Fruit fly (Drosophila melanogaster) whole organism, larva: ENCODE results near the gene loco.

Experiments
- noc ChIP-seq: fragments of 200-800 bp; sonication (Bioruptor generic); optimal IDR thresholded peaks from 3 replicates; lab custom pipeline; 2019; ENCODE audit warnings: missing biosample characterization, mild to moderate bottlenecking, missing genetic modification characterization, moderate library complexity

The loco gene

DNA sequence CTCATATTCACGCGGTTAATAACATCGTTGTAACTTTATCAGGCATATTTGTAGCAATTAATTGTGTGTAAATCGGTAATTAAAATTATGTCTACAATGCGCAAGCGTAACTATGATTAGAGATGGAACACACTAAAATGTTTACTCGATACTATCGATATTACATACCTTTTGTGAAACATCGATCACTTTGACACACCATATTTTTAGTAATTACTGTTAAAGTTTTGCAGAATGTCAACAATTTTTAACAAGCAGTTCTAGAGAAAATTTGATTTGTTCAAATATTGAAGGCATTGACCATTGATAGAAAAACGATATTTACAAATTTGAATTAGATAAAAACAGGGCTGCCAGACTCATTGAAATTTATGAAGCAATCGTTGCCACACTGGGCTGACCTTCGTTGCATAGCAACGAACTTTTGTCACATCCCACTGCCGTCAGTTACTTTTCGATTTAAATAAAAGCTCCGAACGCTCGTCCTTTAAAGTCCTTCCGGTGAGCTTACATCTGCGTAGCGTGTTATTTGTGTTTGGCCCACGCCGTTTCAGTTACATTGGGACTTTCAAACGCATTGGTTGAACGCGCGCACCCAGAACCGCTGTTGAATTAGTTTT, at the start of gene loco, which contains the start of gene wake:
TSS of gene loco (minus strand) at position 149 of the 620 bp plus-strand sequence.
TSS of gene wake (plus strand) at position 570 of the 620 bp plus-strand sequence.
- TF ChIP-seq noc (tag; lab: Kevin White, UChicago): no peak

DNA sequence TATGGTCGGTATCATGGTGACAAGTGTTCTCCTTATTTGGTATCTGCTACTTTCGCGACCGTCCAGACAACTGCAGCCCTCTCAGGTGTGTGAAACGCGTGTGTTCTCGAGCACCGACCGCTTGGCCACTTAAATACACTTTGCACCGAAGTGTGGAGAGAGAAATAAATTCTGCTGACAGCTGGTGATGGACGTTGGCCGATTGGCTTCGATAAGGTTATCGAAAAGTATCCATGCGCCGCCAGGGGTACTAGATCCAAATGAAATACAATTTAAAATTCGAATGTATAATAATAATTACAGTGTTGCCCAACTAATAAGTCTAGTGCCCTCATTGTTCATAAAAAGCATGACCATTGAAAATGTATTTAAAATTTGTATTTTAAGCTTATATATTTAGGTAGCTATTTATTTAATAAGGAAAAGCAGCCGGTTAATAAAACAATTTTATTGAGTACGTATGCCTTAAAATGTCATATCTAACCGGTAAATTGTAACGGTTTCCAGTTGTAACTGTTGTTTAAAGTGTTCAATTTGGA, 47.2 kb upstream of the loco start, which contains the start of the genes Gclm and CG17625:
TSS of gene Gclm (minus strand) at position 175 of the 539 bp plus-strand sequence.
TSS of gene CG17625 (plus strand) at position 514 of the 539 bp plus-strand sequence.
- peak; percentile 67 for TF ChIP-seq noc (tag; lab: Kevin White, UChicago)

DNA sequence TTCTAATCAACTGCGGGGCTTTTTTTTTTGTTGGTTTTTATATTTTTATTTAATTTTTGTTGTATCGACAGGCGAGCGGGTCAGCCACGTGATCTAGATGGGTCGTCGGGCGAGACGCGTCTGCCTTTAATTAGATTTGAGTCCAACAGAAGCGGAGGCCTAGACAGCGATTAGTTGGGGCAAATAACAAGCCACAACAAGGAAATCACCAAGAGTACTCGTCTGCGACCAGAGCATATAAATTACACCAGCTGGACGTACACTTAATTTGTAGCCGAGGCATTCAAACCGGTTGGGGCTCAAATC, 45.7 kb upstream of the loco start:
- TF ChIP-seq noc (tag; lab: Kevin White, UChicago): no peak

DNA sequence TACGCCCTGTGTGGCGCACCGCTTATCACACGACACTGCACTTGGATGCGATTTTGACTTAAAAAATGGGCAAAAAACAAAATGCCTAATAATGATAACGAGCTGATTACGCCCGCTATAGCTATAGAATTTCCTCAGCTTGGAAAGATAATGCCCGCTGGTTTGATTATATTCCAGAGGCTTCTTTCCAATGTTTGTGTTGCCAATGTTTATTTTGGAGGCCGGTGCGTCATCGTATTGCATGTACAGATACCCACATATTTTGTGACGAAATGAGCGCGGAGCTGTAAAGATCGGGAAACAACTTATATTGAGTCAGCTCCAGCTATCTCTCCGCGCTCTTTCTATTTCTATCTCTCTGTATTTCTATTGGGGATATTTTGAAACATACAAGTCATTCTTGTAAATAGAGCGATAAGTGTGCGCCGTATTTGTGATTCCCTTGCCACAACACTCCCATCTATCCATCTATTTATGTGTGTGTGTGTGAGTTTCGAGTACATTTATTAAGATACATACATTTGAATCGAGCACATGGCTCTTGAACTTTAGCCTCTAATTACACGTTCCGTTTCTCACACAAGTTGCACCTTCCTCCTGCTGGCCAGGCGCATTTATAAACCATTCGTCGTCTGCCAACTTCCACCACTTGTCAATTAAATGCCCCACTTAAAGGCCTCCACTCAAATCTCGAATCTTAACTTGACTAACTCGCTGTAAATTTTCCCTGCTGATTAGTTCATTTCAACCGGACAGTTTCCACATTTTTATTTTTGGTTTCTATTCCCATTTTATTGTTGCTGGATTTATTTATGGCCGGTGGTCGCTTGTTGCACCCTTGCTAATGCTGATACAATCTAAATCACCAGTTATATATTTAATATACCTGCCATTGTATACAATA, 45.1 kb upstream of the loco start:
- TF ChIP-seq noc (tag; lab: Kevin White, UChicago): peak; percentile 94

DNA sequence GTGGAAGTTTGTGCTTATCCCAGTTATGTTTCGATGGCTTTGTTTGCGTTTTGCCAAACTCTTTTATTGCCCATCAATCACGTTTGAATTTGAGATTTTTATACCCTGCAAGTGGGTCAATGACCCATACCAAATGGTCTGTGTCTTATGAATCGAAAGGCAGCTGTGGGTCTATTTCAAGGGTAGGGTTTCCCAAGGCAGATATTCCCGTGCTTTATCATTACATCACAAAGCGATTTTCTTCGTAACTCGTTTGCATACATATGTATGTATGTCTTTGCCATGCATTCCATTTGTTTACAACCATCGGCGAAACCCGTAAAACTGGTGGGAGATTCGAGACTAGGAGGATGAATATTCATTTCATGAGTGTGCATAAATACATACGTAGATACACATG, 36.3 kb upstream of the loco start:
- TF ChIP-seq noc (tag; lab: Kevin White, UChicago): no peak

DNA sequence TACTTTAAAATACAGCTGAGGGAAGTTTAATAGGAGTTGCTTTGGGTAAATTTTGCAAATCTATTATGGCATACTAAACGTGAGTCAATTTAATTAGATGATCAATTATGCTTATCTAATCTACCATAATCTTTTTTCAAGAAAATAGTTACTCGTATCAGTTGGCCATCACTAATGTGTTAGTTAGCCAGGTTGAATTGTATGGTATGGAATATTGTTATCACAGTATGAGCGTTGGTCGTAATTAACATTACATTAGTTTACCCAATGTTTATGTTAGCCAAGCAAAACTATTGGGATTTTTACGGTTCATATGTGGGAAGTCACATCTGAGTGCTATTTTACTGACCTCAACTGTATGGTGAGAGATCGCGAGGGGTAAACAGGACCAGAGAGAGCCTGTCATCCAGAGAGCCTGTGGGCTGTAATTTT, 34.4 kb upstream of the loco start:
- peak; percentile 49 for TF ChIP-seq noc (tag; lab: Kevin White, UChicago)

DNA sequence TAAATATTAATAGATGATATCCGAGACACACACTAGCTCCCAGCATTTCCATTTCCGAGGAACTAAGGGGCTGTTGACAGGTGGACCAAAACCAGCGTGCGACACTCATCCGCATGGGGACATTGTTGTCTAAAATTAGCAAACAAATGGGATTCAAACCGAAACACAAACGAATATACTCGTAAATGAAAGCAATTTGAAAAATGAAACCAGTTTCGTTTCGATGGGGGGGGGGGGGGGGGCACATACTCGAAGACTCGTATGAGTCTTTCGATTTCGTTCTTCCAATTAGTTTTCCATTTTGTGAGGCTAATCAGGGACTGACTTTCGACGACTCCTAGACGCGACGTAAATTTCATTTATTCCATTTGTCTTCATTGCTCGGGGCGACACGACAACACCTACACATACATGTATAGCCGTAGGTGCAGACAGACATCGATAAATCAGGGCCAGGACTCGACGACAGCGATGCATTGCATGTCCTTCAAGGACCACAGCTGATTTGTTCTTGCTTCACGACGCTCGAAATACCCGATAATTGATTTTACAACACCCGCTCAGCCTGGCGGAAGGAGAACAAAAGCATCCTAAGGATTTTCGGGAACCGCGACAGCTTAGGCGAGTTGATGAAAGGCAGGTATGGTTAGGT, 33.6 kb upstream of the loco start:
- TF ChIP-seq noc (tag; lab: Kevin White, UChicago): no peak

DNA sequence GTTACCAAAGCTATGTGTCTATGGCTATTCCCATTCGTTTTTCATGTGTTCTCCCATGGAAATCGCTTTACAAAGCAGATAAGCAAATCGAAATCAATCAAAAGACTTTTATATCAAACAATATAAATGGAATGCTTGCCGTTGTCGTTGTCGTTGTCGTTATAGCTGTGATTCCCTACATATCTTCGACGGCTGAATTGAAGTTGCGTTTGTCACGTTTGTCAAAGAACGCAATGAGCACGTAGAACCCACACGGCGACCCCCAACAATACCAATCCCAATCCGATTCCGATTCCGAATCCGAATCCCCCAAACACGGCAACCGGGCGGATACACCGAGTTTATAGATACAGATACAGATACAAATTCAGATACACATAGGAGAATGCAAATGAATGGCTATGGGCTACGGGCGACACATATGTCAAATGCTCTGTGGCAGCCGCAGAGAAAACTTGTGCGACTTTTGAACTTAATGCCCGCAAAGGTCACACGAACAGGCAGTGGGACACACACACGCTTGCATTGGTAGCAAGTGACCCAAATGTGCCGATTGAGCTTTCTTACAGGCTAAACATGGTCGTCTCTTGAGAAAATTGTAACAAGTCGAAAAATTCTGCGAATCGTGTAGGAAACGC, 30.7 kb upstream of the loco start:
- no peak for TF ChIP-seq noc (tag; lab: Kevin White, UChicago)

DNA sequence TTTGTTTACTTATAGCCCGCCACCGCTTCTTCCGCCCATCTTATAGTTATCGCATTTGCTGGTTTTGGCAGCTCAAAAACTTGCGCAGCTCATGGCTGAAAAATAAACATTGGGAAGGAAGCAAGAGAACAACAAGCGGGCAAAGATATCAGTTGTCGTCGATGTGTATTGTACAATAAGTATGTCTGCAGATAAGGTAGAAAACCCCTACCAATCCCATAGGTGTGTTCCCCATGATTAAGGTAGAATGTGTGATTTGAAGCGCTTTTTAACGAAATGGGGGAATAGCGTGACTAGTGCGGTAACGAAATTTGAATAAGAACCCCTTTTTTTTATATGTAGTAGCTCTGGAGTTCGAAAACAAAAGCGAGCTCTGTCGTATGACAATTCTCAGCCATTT, 29.9 kb upstream of the loco start:
- TF ChIP-seq noc (tag; lab: Kevin White, UChicago): no peak

DNA sequence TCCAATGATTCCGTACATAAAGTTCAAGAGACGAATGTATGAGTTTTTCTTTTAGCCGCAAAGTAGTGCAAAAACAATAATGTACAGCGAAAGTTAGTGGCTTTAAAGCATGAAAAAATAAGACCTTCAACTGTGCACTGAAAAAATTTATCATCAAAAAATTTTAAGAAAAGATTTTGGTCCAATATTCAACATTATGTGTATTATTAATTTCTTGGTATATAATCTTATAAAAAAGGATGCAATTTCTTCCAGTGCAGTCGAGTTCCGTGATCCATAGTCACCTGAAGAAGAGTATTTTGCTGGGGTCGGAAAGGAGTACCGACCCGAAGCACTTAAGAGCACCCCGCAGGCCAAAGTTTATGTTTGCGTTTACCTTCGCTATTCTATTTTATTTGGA, 29.4 kb upstream of the loco start:
- no peak for TF ChIP-seq noc (tag; lab: Kevin White, UChicago)

DNA sequence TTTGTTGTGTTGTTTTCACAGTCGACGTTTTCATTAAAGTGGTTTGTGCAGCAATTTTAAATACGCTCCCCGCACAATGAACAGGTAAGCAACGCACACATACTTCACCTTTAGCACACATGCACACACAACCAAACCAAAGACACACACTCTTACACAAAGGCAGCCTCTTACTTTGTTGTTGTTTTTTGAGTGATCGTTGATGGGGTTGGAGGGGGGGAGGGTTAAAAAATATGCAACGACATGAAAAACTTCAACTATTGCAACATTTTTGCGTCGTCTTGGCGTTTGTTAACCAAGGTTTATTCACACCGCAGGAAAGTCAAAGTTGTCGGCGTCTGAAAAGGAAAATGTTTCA, 28.8 kb upstream of the loco start:
- TF ChIP-seq noc (tag; lab: Kevin White, UChicago): no peak

DNA sequence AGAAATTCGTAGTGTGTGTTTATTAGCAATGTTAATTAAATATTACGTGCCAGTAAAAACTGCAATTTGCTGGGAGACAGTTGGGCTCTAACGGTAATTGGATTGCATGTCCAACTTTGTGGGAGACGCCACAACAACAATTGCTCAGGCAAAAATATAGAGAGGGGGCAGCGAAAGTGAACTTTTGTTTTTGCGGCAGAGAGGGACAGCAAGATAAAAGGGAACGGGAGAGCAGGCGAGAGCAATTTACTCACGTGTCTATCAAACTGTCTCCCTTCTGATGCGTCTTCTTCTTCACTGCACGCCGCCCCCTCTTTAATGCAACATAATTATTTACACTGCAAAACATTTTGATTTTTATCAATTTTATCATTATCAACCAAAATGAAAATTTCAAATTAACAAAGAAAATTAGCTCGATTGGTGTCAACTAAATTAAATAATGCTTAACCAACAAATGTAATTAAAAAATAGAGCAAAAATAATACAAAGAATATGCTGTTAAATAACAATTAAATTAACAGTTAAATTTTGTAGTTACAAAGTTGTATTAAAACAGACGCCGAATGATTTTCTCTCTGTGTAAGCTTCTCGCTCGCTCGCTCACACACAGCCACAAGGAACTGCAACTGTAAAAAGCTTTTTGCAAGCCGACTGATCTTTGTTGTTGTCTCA, 28.2 kb upstream of the loco start:
- TF ChIP-seq noc (tag; lab: Kevin White, UChicago): peak; percentile 61

DNA sequence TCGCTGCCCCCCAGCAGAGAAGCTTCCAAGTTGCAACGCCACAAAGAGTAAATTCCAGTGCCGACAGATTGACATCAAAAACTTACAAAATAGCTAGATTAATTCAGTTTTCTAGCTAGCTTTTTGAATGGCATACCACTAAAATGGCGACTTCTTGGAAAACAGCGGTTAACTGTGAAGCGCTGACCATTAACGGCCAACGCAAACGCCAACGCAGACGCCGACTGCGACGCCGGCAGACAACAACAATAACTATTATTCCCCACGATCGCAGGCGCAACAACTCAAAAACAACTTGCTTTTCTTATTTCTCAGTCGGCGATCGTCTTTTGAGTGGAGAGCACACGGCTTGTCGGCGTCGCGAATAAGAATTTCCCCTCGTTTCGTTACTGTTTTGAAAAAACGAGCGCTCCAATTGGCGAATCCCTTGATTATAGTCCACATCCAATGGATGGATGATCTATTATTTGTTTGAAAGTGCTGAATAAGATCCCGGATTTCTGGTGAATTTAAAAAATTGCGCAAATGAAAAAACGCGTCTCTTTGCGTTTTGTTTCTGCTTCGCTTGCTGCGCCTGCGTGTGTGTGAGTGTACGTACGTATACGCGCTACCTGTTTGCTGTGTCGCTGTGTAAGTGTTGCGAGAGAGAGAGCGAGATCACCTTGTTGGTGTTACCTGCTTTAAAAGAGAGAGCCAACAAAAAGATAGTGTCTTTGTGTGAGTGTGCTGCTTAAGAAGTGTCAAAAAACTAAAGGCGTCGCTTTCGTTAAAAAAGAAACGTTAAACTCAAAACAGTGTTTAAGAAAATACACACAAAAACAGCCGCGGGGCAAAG, 27.5 kb upstream of the loco start:
- no peak for TF ChIP-seq noc (tag; lab: Kevin White, UChicago)

DNA sequence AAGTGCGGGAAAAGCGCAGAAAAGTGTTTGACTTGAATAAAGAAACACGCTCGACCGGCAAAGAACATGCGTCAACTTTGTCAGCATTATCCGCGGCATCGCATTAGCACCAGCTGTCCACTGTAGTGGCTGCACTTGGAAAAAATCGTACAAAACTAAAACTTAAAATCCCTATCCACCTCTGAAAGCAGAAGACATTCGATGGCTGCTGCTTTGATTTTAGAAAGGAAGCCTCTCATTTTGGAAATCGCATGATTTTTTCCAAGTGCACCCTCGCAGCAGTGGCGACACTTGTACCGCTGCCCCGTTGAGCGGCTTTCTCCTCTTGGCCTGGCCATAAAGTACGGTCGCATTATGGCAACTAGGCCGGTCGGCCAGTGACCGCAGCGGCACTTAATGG, 25.1 kb upstream of the loco start:
- TF ChIP-seq noc (tag; lab: Kevin White, UChicago): no peak
